Worm (Caenorhabditis elegans) whole organism, mixed stage, embryonic: ENCODE data around the gene B0294.1.

ENCODE experiments used
- M03D4.4 ChIP-seq: sonication (generic microtip); optimal IDR thresholded peaks from 2 replicates; lab custom pipeline; 2017; ENCODE audit warnings: mild to moderate bottlenecking, missing genetic modification characterization, missing compliant biosample characterization
- blmp-1 ChIP-seq: fragments of 150-350 bp; optimal IDR thresholded peaks from 2 replicates; lab custom pipeline; 2014; ENCODE audit warnings: missing biosample characterization, missing genetic modification characterization
- ceh-39 ChIP-seq: fragments of 150-350 bp; optimal IDR thresholded peaks from 2 replicates; lab custom pipeline; 2014; ENCODE audit warnings: missing biosample characterization, missing genetic modification characterization
- ceh-43 ChIP-seq: fragments of 200-800 bp; sonication (Bioruptor generic); optimal IDR thresholded peaks from 2 replicates; lab custom pipeline; 2018; ENCODE audit warnings: mild to moderate bottlenecking, missing genetic modification characterization, moderate library complexity, missing compliant biosample characterization
- ceh-83 ChIP-seq: fragments of 200-800 bp; sonication (Bioruptor generic); optimal IDR thresholded peaks from 2 replicates; lab custom pipeline; 2018; ENCODE audit warnings: mild to moderate bottlenecking, missing genetic modification characterization, missing compliant biosample characterization
- ces-1 ChIP-seq: fragments of 150-350 bp; optimal IDR thresholded peaks from 2 replicates; lab custom pipeline; 2014; ENCODE audit warnings: missing biosample characterization, missing genetic modification reagents, missing genetic modification characterization
- cnd-1 ChIP-seq: fragments of 200-800 bp; sonication (Bioruptor generic); optimal IDR thresholded peaks from 2 replicates; lab custom pipeline; 2018; ENCODE audit warnings: mild to moderate bottlenecking, missing genetic modification characterization, missing compliant biosample characterization
- drap-1 ChIP-seq: fragments of 200-800 bp; sonication (Bioruptor generic); optimal IDR thresholded peaks from 3 replicates; lab custom pipeline; 2018; ENCODE audit warnings: mild to moderate bottlenecking, missing genetic modification characterization, missing compliant biosample characterization
- elt-1 ChIP-seq: sonication (generic microtip); optimal IDR thresholded peaks from 2 replicates; lab custom pipeline; 2017; ENCODE audit warnings: missing genetic modification characterization, mild to moderate bottlenecking, missing compliant biosample characterization, antibody characterized with exemption, moderate library complexity, borderline replicate concordance; ENCODE audit not compliant: insufficient read depth
- elt-3 ChIP-seq: fragments of 150-350 bp; optimal IDR thresholded peaks from 2 replicates; lab custom pipeline; 2014; ENCODE audit warnings: missing biosample characterization, missing genetic modification characterization
- flh-1 ChIP-seq: fragments of 200-800 bp; sonication (Bioruptor generic); optimal IDR thresholded peaks from 2 replicates; lab custom pipeline; 2018; ENCODE audit warnings: mild to moderate bottlenecking, missing genetic modification characterization, moderate library complexity, missing compliant biosample characterization
- ham-2 ChIP-seq: fragments of 200-800 bp; sonication (Bioruptor generic); optimal IDR thresholded peaks from 2 replicates; lab custom pipeline; 2018; ENCODE audit warnings: mild to moderate bottlenecking, missing genetic modification characterization, missing compliant biosample characterization
- hlh-1 ChIP-seq: fragments of 150-350 bp; optimal IDR thresholded peaks from 2 replicates; lab custom pipeline; 2014; ENCODE audit warnings: missing biosample characterization, missing genetic modification reagents, missing genetic modification characterization
- lin-13 ChIP-seq: fragments of 150-350 bp; optimal IDR thresholded peaks from 2 replicates; lab custom pipeline; 2014; ENCODE audit warnings: missing biosample characterization, missing genetic modification characterization
- lin-32 ChIP-seq: fragments of 200-800 bp; sonication (Bioruptor generic); optimal IDR thresholded peaks from 2 replicates; lab custom pipeline; 2018; ENCODE audit warnings: mild to moderate bottlenecking, missing genetic modification characterization, missing compliant biosample characterization
- lsy-2 ChIP-seq: fragments of 150-350 bp; optimal IDR thresholded peaks from 2 replicates; lab custom pipeline; 2014; ENCODE audit warnings: missing biosample characterization, missing genetic modification characterization
- mab-5 ChIP-seq: fragments of 150-350 bp; optimal IDR thresholded peaks from 2 replicates; lab custom pipeline; 2014; ENCODE audit warnings: missing biosample characterization, missing genetic modification characterization
- mep-1 ChIP-seq: fragments of 150-350 bp; optimal IDR thresholded peaks from 2 replicates; lab custom pipeline; 2017; ENCODE audit warnings: missing biosample characterization, missing genetic modification reagents, missing genetic modification characterization, inconsistent platforms
- mls-2 ChIP-seq: sonication (generic microtip); optimal IDR thresholded peaks from 2 replicates; lab custom pipeline; 2016; ENCODE audit warnings: mild to moderate bottlenecking, missing genetic modification characterization, moderate library complexity, missing compliant biosample characterization
- nhr-12 ChIP-seq: fragments of 150-350 bp; optimal IDR thresholded peaks from 2 replicates; lab custom pipeline; 2014; ENCODE audit warnings: missing biosample characterization, missing genetic modification characterization
- nhr-2 ChIP-seq: fragments of 150-350 bp; optimal IDR thresholded peaks from 2 replicates; lab custom pipeline; 2014; ENCODE audit warnings: missing biosample characterization, missing genetic modification characterization
- nhr-237 ChIP-seq: fragments of 150-350 bp; optimal IDR thresholded peaks from 2 replicates; lab custom pipeline; 2014; ENCODE audit warnings: missing biosample characterization, missing genetic modification characterization
- nhr-76 ChIP-seq: sonication (generic microtip); optimal IDR thresholded peaks from 2 replicates; lab custom pipeline; 2017; ENCODE audit warnings: missing biosample characterization, missing genetic modification characterization
- pha-4 ChIP-seq: fragments of 150-350 bp; optimal IDR thresholded peaks from 2 replicates; lab custom pipeline; 2018; ENCODE audit warnings: missing biosample characterization, missing genetic modification reagents, missing genetic modification characterization
- sptf-1 ChIP-seq: sonication (generic microtip); optimal IDR thresholded peaks from 2 replicates; lab custom pipeline; 2017; ENCODE audit warnings: mild to moderate bottlenecking, missing genetic modification characterization, moderate library complexity, missing compliant biosample characterization
- tbx-8 ChIP-seq: fragments of 200-800 bp; sonication (Bioruptor generic); optimal IDR thresholded peaks from 2 replicates; lab custom pipeline; 2018; ENCODE audit warnings: mild to moderate bottlenecking, missing genetic modification characterization, moderate library complexity, missing compliant biosample characterization
- unc-120 ChIP-seq: sonication (generic microtip); optimal IDR thresholded peaks from 2 replicates; lab custom pipeline; 2017; ENCODE audit warnings: missing genetic modification characterization, missing compliant biosample characterization; ENCODE audit not compliant: poor library complexity, severe bottlenecking
- unc-39 ChIP-seq: fragments of 150-350 bp; optimal IDR thresholded peaks from 2 replicates; lab custom pipeline; 2014; ENCODE audit warnings: missing biosample characterization, missing genetic modification characterization
- unc-62 ChIP-seq: fragments of 150-350 bp; optimal IDR thresholded peaks from 2 replicates; lab custom pipeline; 2014; ENCODE audit warnings: missing biosample characterization, missing genetic modification reagents, missing genetic modification characterization
- zip-8 ChIP-seq: fragments of 150-350 bp; optimal IDR thresholded peaks from 2 replicates; lab custom pipeline; 2014; ENCODE audit warnings: missing biosample characterization, missing genetic modification characterization
- ztf-11 ChIP-seq: fragments of 150-350 bp; optimal IDR thresholded peaks from 2 replicates; lab custom pipeline; 2014; ENCODE audit warnings: missing biosample characterization, missing genetic modification characterization

Gene B0294.1

ce11 chrX:1917169-1917568 lies 20.0 kb upstream of the B0294.1 start, which contains the start of gene dot-1.5:
Gene dot-1.5 (plus strand): TSS chrX:1917469.
- no peak for TF ChIP-seq ces-1 (GFP tag; lab: Kevin White, UChicago)
- no peak for TF ChIP-seq tbx-8 (GFP tag; lab: Kevin White, UChicago)
- TF ChIP-seq mab-5 (tag; lab: Kevin White, UChicago): no peak
- TF ChIP-seq elt-3 (tag; lab: Kevin White, UChicago): no peak
- TF ChIP-seq ceh-39 (tag; lab: Kevin White, UChicago): no peak
- no peak for TF ChIP-seq zip-8
- TF ChIP-seq flh-1: no peak
- TF ChIP-seq lin-32: no peak

- TF ChIP-seq mls-2 (tag; lab: Kevin White, UChicago) (no peak), nhr-2 (tag; lab: Kevin White, UChicago) (peak; percentile 58)
These were observed 17.9 kb upstream of the B0294.1 start, which contains the start of gene rgs-9 for ce11 chrX:1915022-1915421. Gene rgs-9 (plus strand): TSS chrX:1915258.

- TF ChIP-seq nhr-237 (no peak), lin-32 (no peak), nhr-76 (tag; lab: Kevin White, UChicago) (no peak), lin-13 (tag; lab: Kevin White, UChicago) (no peak), sptf-1 (tag; lab: Kevin White, UChicago) (no peak), flh-1 (no peak), drap-1 (GFP tag; lab: Kevin White, UChicago) (no peak), tbx-8 (GFP tag; lab: Kevin White, UChicago) (no peak), hlh-1 (no peak), ceh-39 (tag; lab: Kevin White, UChicago) (no peak), ceh-83 (no peak), mab-5 (tag; lab: Kevin White, UChicago) (no peak), elt-3 (tag; lab: Kevin White, UChicago) (no peak), ztf-11 (no peak), elt-1 (tag; lab: Kevin White, UChicago) (no peak)
These were observed 16.1 kb upstream of the B0294.1 start, which contains the start of gene ZC53.1 for ce11 chrX:1913257-1913656. Gene ZC53.1 (minus strand): TSS chrX:1913357.

ce11 chrX:1909353-1909752 lies 12.2 kb upstream of the B0294.1 start:
- TF ChIP-seq lsy-2: peak; percentile 35
- no peak for TF ChIP-seq pha-4
- TF ChIP-seq lin-13 (tag; lab: Kevin White, UChicago): no peak
- TF ChIP-seq mls-2 (tag; lab: Kevin White, UChicago): peak; percentile 1
- TF ChIP-seq tbx-8 (GFP tag; lab: Kevin White, UChicago): no peak
- TF ChIP-seq ceh-39 (tag; lab: Kevin White, UChicago): peak; percentile 2
- TF ChIP-seq cnd-1: no peak
- peak; percentile 9 for TF ChIP-seq unc-39 (tag; lab: Kevin White, UChicago)
- TF ChIP-seq nhr-237: peak; percentile 70
- peak; percentile 71 for TF ChIP-seq drap-1 (GFP tag; lab: Kevin White, UChicago)
- TF ChIP-seq ham-2 (GFP tag; lab: Kevin White, UChicago): no peak
- peak; percentile 38 for TF ChIP-seq ces-1 (GFP tag; lab: Kevin White, UChicago)

- TF ChIP-seq ceh-83: no peak
- no peak for TF ChIP-seq hlh-1
- no peak for TF ChIP-seq blmp-1 (tag; lab: Kevin White, UChicago)
- no peak for TF ChIP-seq zip-8
- no peak for TF ChIP-seq M03D4.4 (tag; lab: Kevin White, UChicago)
- TF ChIP-seq unc-62 (GFP tag; lab: Kevin White, UChicago): no peak
- TF ChIP-seq ceh-43 (GFP tag; lab: Kevin White, UChicago): no peak
- no peak for TF ChIP-seq lin-13 (tag; lab: Kevin White, UChicago)
- TF ChIP-seq unc-120 (tag; lab: Kevin White, UChicago): no peak
- no peak for TF ChIP-seq ces-1 (GFP tag; lab: Kevin White, UChicago)
- no peak for TF ChIP-seq nhr-12 (tag; lab: Kevin White, UChicago)
- TF ChIP-seq mep-1 (tag; lab: Kevin White, UChicago): no peak
- no peak for TF ChIP-seq nhr-237
- TF ChIP-seq pha-4: no peak
These were observed 9.9 kb upstream of the B0294.1 start for ce11 chrX:1907009-1907408.
